Worm (Caenorhabditis elegans) whole organism, young adult: ENCODE data around the gene B0454.6.

Experiments
- C06A6.2 ChIP-seq: fragments of 200-800 bp; sonication (Bioruptor generic); conservative IDR thresholded peaks from 2 replicates; pipeline ENCODE4 v1.3.6; 2022; ENCODE audit warnings: missing genetic modification characterization, missing compliant biosample characterization
- C17E4.6 ChIP-seq: fragments of 200-800 bp; sonication (Bioruptor generic); IDR thresholded peaks from 2 replicates; pipeline ENCODE4 v1.3.6; 2022; ENCODE audit warnings: missing genetic modification reagents, missing genetic modification characterization, missing compliant biosample characterization
- F37B4.10 ChIP-seq: fragments of 200-800 bp; sonication (Bioruptor generic); IDR thresholded peaks from 2 replicates; pipeline ENCODE4 v1.3.6; 2022; ENCODE audit warnings: missing genetic modification characterization, missing compliant biosample characterization
- F39B2.1 ChIP-seq: fragments of 200-800 bp; sonication (Bioruptor generic); IDR thresholded peaks from 2 replicates; pipeline ENCODE4 v1.3.6; 2022; ENCODE audit warnings: missing genetic modification reagents, missing genetic modification characterization, missing compliant biosample characterization
- F52B5.7 ChIP-seq: sonication (generic microtip); optimal IDR thresholded peaks from 2 replicates; lab custom pipeline; 2016; ENCODE audit warnings: mild to moderate bottlenecking, missing genetic modification characterization, missing compliant biosample characterization
- F57A8.1 ChIP-seq: fragments of 200-800 bp; sonication (Bioruptor generic); optimal IDR thresholded peaks from 2 replicates; lab custom pipeline; 2018; ENCODE audit warnings: mild to moderate bottlenecking, missing genetic modification characterization, moderate library complexity, missing compliant biosample characterization
- K12H6.12 ChIP-seq: fragments of 200-800 bp; sonication (Bioruptor generic); optimal IDR thresholded peaks from 2 replicates; lab custom pipeline; 2018; ENCODE audit warnings: mild to moderate bottlenecking, missing genetic modification characterization, missing compliant biosample characterization
- T07F8.4 ChIP-seq: sonication (generic microtip); optimal IDR thresholded peaks from 2 replicates; lab custom pipeline; 2016; ENCODE audit warnings: mild to moderate bottlenecking, missing genetic modification characterization, moderate library complexity, missing compliant biosample characterization
- Y53G8AR.9 ChIP-seq: fragments of 200-800 bp; sonication (Bioruptor generic); conservative IDR thresholded peaks from 2 replicates; pipeline ENCODE4 v1.3.6; 2022; ENCODE audit warnings: missing genetic modification reagents, missing genetic modification characterization, missing compliant biosample characterization
- Y56A3A.18 ChIP-seq: fragments of 200-800 bp; sonication (Bioruptor generic); IDR thresholded peaks from 2 replicates; pipeline ENCODE4 v1.3.6; 2022; ENCODE audit warnings: missing genetic modification reagents, missing genetic modification characterization, missing compliant biosample characterization
- ama-1 ChIP-seq, 3 experiments: fragments of 150-350 bp in 1 of 3; sonication (generic microtip) in 2 of 3; optimal IDR thresholded peaks; 2 replicates each; lab custom pipeline; 2014 to 2018; ENCODE audit warnings: missing biosample characterization in 2 of 3, missing genetic modification characterization in 2 of 3, missing genetic modification reagents in 2 of 3
- bed-2 ChIP-seq: fragments of 200-800 bp; sonication (Bioruptor generic); IDR thresholded peaks from 2 replicates; pipeline ENCODE4 v1.3.6; 2022; ENCODE audit warnings: missing genetic modification reagents, missing genetic modification characterization, missing compliant biosample characterization
- cebp-1 ChIP-seq, 2 experiments: fragments of 200-800 bp in 1 of 2; sonication (Bioruptor generic) in 1 of 2; sonication (generic microtip) in 1 of 2; IDR thresholded peaks in 1 of 2; optimal IDR thresholded peaks in 1 of 2; 2 replicates each; pipeline versions ENCODE4 v1.3.6 to Lab custom; 2017 to 2022; ENCODE audit warnings: missing compliant biosample characterization in 2 of 2, missing genetic modification characterization in 2 of 2, mild to moderate bottlenecking in 1 of 2, missing genetic modification reagents in 1 of 2, moderate library complexity in 1 of 2
- cebp-2 ChIP-seq: fragments of 200-800 bp; sonication (Bioruptor generic); IDR thresholded peaks from 2 replicates; pipeline ENCODE4 v1.3.6; 2022; ENCODE audit warnings: missing genetic modification characterization, missing compliant biosample characterization
- chd-7 ChIP-seq: sonication (generic microtip); optimal IDR thresholded peaks from 2 replicates; lab custom pipeline; 2016; ENCODE audit warnings: mild to moderate bottlenecking, missing genetic modification characterization, moderate library complexity, missing compliant biosample characterization
- dox-1 ChIP-seq: fragments of 200-800 bp; sonication (Bioruptor generic); IDR thresholded peaks from 2 replicates; pipeline ENCODE4 v1.3.6; 2022; ENCODE audit warnings: missing genetic modification reagents, missing genetic modification characterization, missing compliant biosample characterization
- egrh-3 ChIP-seq: fragments of 200-800 bp; sonication (Bioruptor generic); IDR thresholded peaks from 2 replicates; pipeline ENCODE4 v1.3.6; 2022; ENCODE audit warnings: missing genetic modification reagents, missing genetic modification characterization, missing compliant biosample characterization
- ekl-4 ChIP-seq: fragments of 200-800 bp; sonication (Bioruptor generic); IDR thresholded peaks from 2 replicates; pipeline ENCODE4 v1.3.6; 2022; ENCODE audit warnings: missing genetic modification reagents, missing genetic modification characterization, missing compliant biosample characterization
- fkh-3 ChIP-seq: sonication (generic microtip); optimal IDR thresholded peaks from 2 replicates; lab custom pipeline; 2016; ENCODE audit warnings: mild to moderate bottlenecking, missing genetic modification characterization, missing compliant biosample characterization
- hlh-12 ChIP-seq: sonication (generic microtip); optimal IDR thresholded peaks from 2 replicates; lab custom pipeline; 2016; ENCODE audit warnings: missing genetic modification characterization, missing compliant biosample characterization
- hlh-26 ChIP-seq: fragments of 200-800 bp; sonication (Bioruptor generic); conservative IDR thresholded peaks from 2 replicates; pipeline ENCODE4 v1.3.6; 2022; ENCODE audit warnings: missing genetic modification reagents, missing genetic modification characterization, missing compliant biosample characterization
- lag-1 ChIP-seq: fragments of 200-800 bp; sonication (Bioruptor generic); IDR thresholded peaks from 2 replicates; pipeline ENCODE4 v1.3.6; 2022; ENCODE audit warnings: missing genetic modification reagents, missing genetic modification characterization, missing compliant biosample characterization
- lin-26 ChIP-seq: fragments of 200-800 bp; sonication (Bioruptor generic); IDR thresholded peaks from 2 replicates; pipeline ENCODE4 v1.3.6; 2022; ENCODE audit warnings: missing genetic modification reagents, missing genetic modification characterization, missing compliant biosample characterization
- lin-54 ChIP-seq: fragments of 200-800 bp; sonication (Bioruptor generic); optimal IDR thresholded peaks from 2 replicates; lab custom pipeline; 2018; ENCODE audit warnings: mild to moderate bottlenecking, missing genetic modification characterization, missing compliant biosample characterization
- madf-6 ChIP-seq: fragments of 200-800 bp; sonication (Bioruptor generic); IDR thresholded peaks from 2 replicates; pipeline ENCODE4 v1.3.6; 2022; ENCODE audit warnings: missing genetic modification reagents, missing genetic modification characterization, missing compliant biosample characterization
- mcd-1 ChIP-seq: fragments of 200-800 bp; sonication (Bioruptor generic); IDR thresholded peaks from 2 replicates; pipeline ENCODE4 v1.3.6; 2022; ENCODE audit warnings: missing genetic modification reagents, missing genetic modification characterization, missing compliant biosample characterization
- nfya-2 ChIP-seq: fragments of 200-800 bp; sonication (Bioruptor generic); IDR thresholded peaks from 2 replicates; pipeline ENCODE4 v1.3.6; 2022; ENCODE audit warnings: missing genetic modification reagents, missing genetic modification characterization, missing compliant biosample characterization
- pha-4 ChIP-seq: fragments of 150-350 bp; sonication (generic microtip); optimal IDR thresholded peaks from 2 replicates; lab custom pipeline; 2014; ENCODE audit warnings: missing biosample characterization, missing genetic modification reagents, missing genetic modification characterization
- rcor-1 ChIP-seq: fragments of 200-800 bp; sonication (Bioruptor generic); IDR thresholded peaks from 2 replicates; pipeline ENCODE4 v1.3.6; 2022; ENCODE audit warnings: missing genetic modification reagents, missing genetic modification characterization, missing compliant biosample characterization
- sea-2 ChIP-seq: fragments of 200-800 bp; sonication (Bioruptor generic); IDR thresholded peaks from 2 replicates; pipeline ENCODE4 v1.3.6; 2022; ENCODE audit warnings: missing genetic modification characterization, missing compliant biosample characterization
- snpc-3.4 ChIP-seq: sonication (generic microtip); optimal IDR thresholded peaks from 2 replicates; lab custom pipeline; 2017; ENCODE audit warnings: missing genetic modification characterization, mild to moderate bottlenecking, missing compliant biosample characterization, antibody characterized with exemption, moderate library complexity, missing genotype, missing genetic modification reagents
- snpc-4 ChIP-seq, 5 experiments: fragments of 150-350 bp in 1 of 5; sonication (generic microtip) in 4 of 5; optimal IDR thresholded peaks; 2 replicates each; lab custom pipeline; 2014 to 2018; ENCODE audit warnings: missing genetic modification characterization in 5 of 5, missing biosample characterization in 3 of 5, antibody characterized with exemption in 2 of 5, mild to moderate bottlenecking in 2 of 5, missing compliant biosample characterization in 2 of 5, missing genotype in 2 of 5, moderate library complexity in 2 of 5, missing genetic modification reagents in 1 of 5
- somi-1 ChIP-seq: fragments of 200-800 bp; sonication (Bioruptor generic); optimal IDR thresholded peaks from 2 replicates; lab custom pipeline; 2018; ENCODE audit warnings: mild to moderate bottlenecking, missing genetic modification characterization, missing compliant biosample characterization
- zfh-2 ChIP-seq: fragments of 200-800 bp; sonication (Bioruptor generic); conservative IDR thresholded peaks from 2 replicates; pipeline ENCODE4 v1.3.6; 2022; ENCODE audit warnings: missing genetic modification reagents, missing genetic modification characterization, missing compliant biosample characterization
- ztf-28 ChIP-seq: fragments of 200-800 bp; sonication (Bioruptor generic); IDR thresholded peaks from 2 replicates; pipeline ENCODE4 v1.3.6; 2022; ENCODE audit warnings: missing genetic modification reagents, missing genetic modification characterization, missing compliant biosample characterization

Gene B0454.6

DNA sequence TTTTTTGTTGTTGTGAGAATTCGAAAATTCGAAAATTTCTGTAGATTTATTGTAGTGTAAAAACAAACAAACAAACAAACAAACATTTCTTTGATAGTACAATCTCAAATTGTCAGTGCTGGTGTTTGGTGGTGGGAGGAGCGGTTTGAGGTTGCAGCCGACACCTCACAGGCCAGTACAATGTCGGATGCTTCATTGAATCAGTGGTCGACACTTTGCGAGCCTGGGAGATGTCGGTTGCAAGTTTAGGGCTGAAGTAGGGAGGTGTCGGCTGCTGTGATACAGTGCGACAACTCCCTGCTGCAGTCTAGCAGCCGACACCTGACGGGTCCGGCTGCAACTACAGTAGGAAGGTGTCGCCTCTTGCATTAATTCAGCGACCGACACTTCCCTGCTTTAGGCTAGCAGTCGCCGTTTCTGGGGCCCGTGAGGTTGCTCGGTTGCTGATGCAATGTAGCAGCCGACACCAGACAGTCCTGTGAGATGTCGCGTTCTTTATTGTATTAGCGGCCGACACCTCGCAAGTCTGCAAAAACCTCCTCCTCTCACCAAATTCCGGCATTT is 46.6 kb upstream of the B0454.6 start (continued):
- TF ChIP-seq lag-1 (GFP tag; lab: Robert Waterston, UW) (no peak), hlh-26 (GFP tag; lab: Robert Waterston, UW) (no peak), ekl-4 (GFP tag; lab: Robert Waterston, UW) (no peak), F37B4.10 (GFP tag; lab: Robert Waterston, UW) (0 out of 2 replicates have a peak, but pooled peaks have one; percentile 75), zfh-2 (peak; percentile 69), rcor-1 (no peak), ama-1 (optimal IDR thresholded peaks at IDR 0.05; lab: Kevin White, UChicago) (no peak), ama-1 (GFP tag; optimal IDR thresholded peaks at IDR 0.05; lab: Kevin White, UChicago) (no peak), T07F8.4 (tag; lab: Kevin White, UChicago) (no peak), mcd-1 (peak; percentile 8; the same call in 1 of the 2 replicates), Y53G8AR.9 (GFP tag; lab: Robert Waterston, UW) (no peak)

DNA sequence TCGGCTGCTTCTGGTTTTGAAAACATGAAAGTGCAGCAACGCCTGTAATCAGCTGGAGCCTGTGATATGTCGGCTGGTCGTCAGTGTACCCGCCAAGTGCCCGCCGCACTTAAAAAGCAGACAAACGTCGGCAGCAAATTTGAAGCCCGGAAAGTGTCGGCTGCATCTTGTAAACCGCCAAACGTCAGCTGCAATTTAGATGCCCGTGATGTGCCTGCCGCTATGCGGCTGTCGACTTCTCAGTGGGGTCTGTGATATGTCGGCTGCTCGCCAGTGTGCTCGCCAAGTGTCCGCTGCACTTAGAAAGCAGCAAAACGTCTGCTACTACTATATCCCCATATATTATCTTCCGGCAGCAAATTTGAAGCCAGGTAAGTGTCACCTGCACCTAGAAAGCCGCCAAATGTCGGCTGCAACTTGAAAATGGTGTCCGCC is 45.4 kb upstream of the B0454.6 start:
- TF ChIP-seq somi-1 (GFP tag; lab: Kevin White, UChicago): peak; percentile 33
- TF ChIP-seq zfh-2: peak; percentile 77
- TF ChIP-seq Y56A3A.18 (GFP tag; lab: Robert Waterston, UW): no peak; the same call in 1 of the 2 replicates
- peak; percentile 59 for TF ChIP-seq chd-7
- TF ChIP-seq cebp-1 (GFP tag; IDR thresholded peaks at IDR 0.05; lab: Robert Waterston, UW): no peak
- peak; percentile 50 for TF ChIP-seq cebp-1 (tag; optimal IDR thresholded peaks at IDR 0.05; lab: Kevin White, UChicago)
- peak; percentile 37 for TF ChIP-seq F57A8.1 (GFP tag; lab: Kevin White, UChicago)
- peak; percentile 36 for TF ChIP-seq K12H6.12 (tag; lab: Kevin White, UChicago)
- TF ChIP-seq lin-54 (GFP tag; lab: Kevin White, UChicago): peak; percentile 5
- no peak for TF ChIP-seq snpc-3.4 (tag; lab: Kevin White, UChicago)
- TF ChIP-seq C17E4.6 (GFP tag; lab: Robert Waterston, UW): no peak
- TF ChIP-seq F39B2.1 (GFP tag; lab: Robert Waterston, UW): peak; percentile 37; the same call in 1 of the 2 replicates
- peak; percentile 43; the same call in 1 of the 2 replicates for TF ChIP-seq bed-2 (GFP tag; lab: Robert Waterston, UW)
- peak; percentile 21; the same call in 1 of the 2 replicates for TF ChIP-seq sea-2 (GFP tag; lab: Robert Waterston, UW)
- TF ChIP-seq nfya-2 (GFP tag; lab: Robert Waterston, UW): no peak
- no peak for TF ChIP-seq hlh-12 (tag; lab: Kevin White, UChicago)
- TF ChIP-seq mcd-1: peak; percentile 30; the same call in 1 of the 2 replicates
- peak; percentile 52; the same call in 1 of the 2 replicates for TF ChIP-seq lin-26 (GFP tag; lab: Robert Waterston, UW)
- peak; percentile 39; the same call in 1 of the 2 replicates for TF ChIP-seq egrh-3
- 0 out of 2 replicates have a peak, but pooled peaks have one; percentile 30 for TF ChIP-seq ztf-28 (GFP tag; lab: Robert Waterston, UW)
- TF ChIP-seq fkh-3 (tag; lab: Kevin White, UChicago): no peak
- no peak for TF ChIP-seq snpc-4 (GFP tag; optimal IDR thresholded peaks at IDR 0.05; lab: Kevin White, UChicago)
- TF ChIP-seq snpc-4 (tag; optimal IDR thresholded peaks at IDR 0.05; lab: Kevin White, UChicago): peak; percentile 7 to 82 (median 44)
- TF ChIP-seq C06A6.2 (GFP tag; lab: Robert Waterston, UW): no peak
- TF ChIP-seq cebp-2: 0 out of 2 replicates have a peak, but pooled peaks have one; percentile 40
- TF ChIP-seq F52B5.7: peak; percentile 57
- no peak for TF ChIP-seq rcor-1
- 0 out of 2 replicates have a peak, but pooled peaks have one; percentile 41 for TF ChIP-seq dox-1 (GFP tag; lab: Robert Waterston, UW)
- TF ChIP-seq madf-6 (GFP tag; lab: Robert Waterston, UW): no peak
- TF ChIP-seq Y53G8AR.9 (GFP tag; lab: Robert Waterston, UW): no peak
- no peak for TF ChIP-seq pha-4 (tag; lab: Kevin White, UChicago)
